Worm (Caenorhabditis elegans) whole organism, L3 larva: ENCODE measurements around the gene C47D12.4.

Source experiments
- R02D3.7 ChIP-seq: fragments of 150-350 bp; optimal IDR thresholded peaks from 2 replicates; lab custom pipeline; 2014; ENCODE audit warnings: missing biosample characterization, missing genetic modification characterization
- aly-2 ChIP-seq: fragments of 150-350 bp; optimal IDR thresholded peaks from 2 replicates; lab custom pipeline; 2014; ENCODE audit warnings: missing biosample characterization, missing genetic modification characterization
- ama-1 ChIP-seq: fragments of 150-350 bp; optimal IDR thresholded peaks from 2 replicates; lab custom pipeline; 2018
- ceh-16 ChIP-seq: sonication (generic microtip); optimal IDR thresholded peaks from 2 replicates; lab custom pipeline; 2017; ENCODE audit warnings: missing biosample characterization, missing genetic modification characterization
- ceh-28 ChIP-seq: fragments of 150-350 bp; optimal IDR thresholded peaks from 2 replicates; lab custom pipeline; 2014; ENCODE audit warnings: missing biosample characterization, missing genetic modification reagents, missing genetic modification characterization
- ceh-9 ChIP-seq: sonication (generic microtip); optimal IDR thresholded peaks from 2 replicates; lab custom pipeline; 2018; ENCODE audit warnings: missing biosample characterization, missing genetic modification characterization
- daf-12 ChIP-seq: fragments of 150-350 bp; optimal IDR thresholded peaks from 2 replicates; lab custom pipeline; 2014; ENCODE audit warnings: missing biosample characterization, missing genetic modification reagents, missing genetic modification characterization
- egl-5 ChIP-seq: fragments of 150-350 bp; optimal IDR thresholded peaks from 2 replicates; lab custom pipeline; 2017; ENCODE audit warnings: missing biosample characterization, missing genetic modification reagents, missing genetic modification characterization, inconsistent platforms
- elt-1 ChIP-seq: fragments of 150-350 bp; optimal IDR thresholded peaks from 2 replicates; lab custom pipeline; 2014; ENCODE audit warnings: missing biosample characterization, missing genetic modification characterization
- elt-2 ChIP-seq: sonication (generic microtip); optimal IDR thresholded peaks from 2 replicates; lab custom pipeline; 2016; ENCODE audit warnings: missing genetic modification reagents, mild to moderate bottlenecking, missing genetic modification characterization, missing compliant biosample characterization
- elt-3 ChIP-seq, 3 experiments: fragments of 150-350 bp in 1 of 3; sonication (generic microtip) in 2 of 3; optimal IDR thresholded peaks; 2 replicates in 2 of 3; 4 replicates in 1 of 3; lab custom pipeline; 2014 to 2017; ENCODE audit warnings: missing biosample characterization in 3 of 3, missing genetic modification characterization in 3 of 3
- eor-1 ChIP-seq, 2 experiments: fragments of 150-350 bp; optimal IDR thresholded peaks; 2 replicates each; lab custom pipeline; 2014 to 2018; ENCODE audit warnings: missing biosample characterization in 2 of 2, missing genetic modification characterization in 2 of 2
- fkh-10 ChIP-seq: sonication (generic microtip); optimal IDR thresholded peaks from 2 replicates; lab custom pipeline; 2017; ENCODE audit warnings: missing biosample characterization, missing genetic modification reagents, missing genetic modification characterization
- fos-1 ChIP-seq: fragments of 150-350 bp; optimal IDR thresholded peaks from 2 replicates; lab custom pipeline; 2014; ENCODE audit warnings: missing biosample characterization, missing genetic modification characterization
- hmg-11 ChIP-seq: sonication (generic microtip); optimal IDR thresholded peaks from 2 replicates; lab custom pipeline; 2016; ENCODE audit warnings: missing genetic modification characterization, missing compliant biosample characterization
- lin-15B ChIP-seq: fragments of 150-350 bp; optimal IDR thresholded peaks from 2 replicates; lab custom pipeline; 2014; ENCODE audit warnings: missing biosample characterization, missing genetic modification characterization
- lin-39 ChIP-seq: fragments of 150-350 bp; optimal IDR thresholded peaks from 2 replicates; lab custom pipeline; 2018; ENCODE audit warnings: missing biosample characterization, missing genetic modification reagents, missing genetic modification characterization
- lsy-12 ChIP-seq: sonication (generic microtip); optimal IDR thresholded peaks from 2 replicates; lab custom pipeline; 2016; ENCODE audit warnings: mild to moderate bottlenecking, missing genetic modification characterization, missing compliant biosample characterization
- mml-1 ChIP-seq: fragments of 150-350 bp; sonication (generic microtip); optimal IDR thresholded peaks from 3 replicates; lab custom pipeline; 2014; ENCODE audit warnings: missing biosample characterization, missing genetic modification characterization
- nfya-1 ChIP-seq: sonication (generic microtip); optimal IDR thresholded peaks from 2 replicates; lab custom pipeline; 2017; ENCODE audit warnings: missing genetic modification characterization, mild to moderate bottlenecking, missing compliant biosample characterization, antibody characterized with exemption, moderate library complexity; ENCODE audit not compliant: insufficient read depth
- nhr-11 ChIP-seq: fragments of 150-350 bp; optimal IDR thresholded peaks from 2 replicates; lab custom pipeline; 2014; ENCODE audit warnings: missing biosample characterization, missing genetic modification characterization
- nhr-23 ChIP-seq: fragments of 150-350 bp; optimal IDR thresholded peaks from 2 replicates; lab custom pipeline; 2014; ENCODE audit warnings: missing biosample characterization, missing genetic modification reagents, missing genetic modification characterization
- nhr-237 ChIP-seq: fragments of 150-350 bp; optimal IDR thresholded peaks from 2 replicates; lab custom pipeline; 2014; ENCODE audit warnings: missing biosample characterization, missing genetic modification characterization
- nhr-25 ChIP-seq: sonication (generic microtip); optimal IDR thresholded peaks from 2 replicates; lab custom pipeline; 2017; ENCODE audit warnings: missing biosample characterization, missing genetic modification characterization
- nhr-28 ChIP-seq: fragments of 150-350 bp; optimal IDR thresholded peaks from 2 replicates; lab custom pipeline; 2014; ENCODE audit warnings: missing biosample characterization, missing genetic modification characterization
- nhr-43 ChIP-seq: sonication (generic microtip); optimal IDR thresholded peaks from 2 replicates; lab custom pipeline; 2016; ENCODE audit warnings: mild to moderate bottlenecking, missing genetic modification characterization, missing compliant biosample characterization; ENCODE audit not compliant: poor library complexity, severe bottlenecking
- nhr-67 ChIP-seq: fragments of 150-350 bp; optimal IDR thresholded peaks from 2 replicates; lab custom pipeline; 2014; ENCODE audit warnings: missing biosample characterization, missing genetic modification characterization
- nhr-76 ChIP-seq: fragments of 150-350 bp; sonication (generic microtip); optimal IDR thresholded peaks from 5 replicates; lab custom pipeline; 2014; ENCODE audit warnings: missing biosample characterization, missing genetic modification characterization
- nhr-77 ChIP-seq: fragments of 150-350 bp; optimal IDR thresholded peaks from 2 replicates; lab custom pipeline; 2014; ENCODE audit warnings: missing biosample characterization, missing genetic modification characterization
- pha-4 ChIP-seq: fragments of 150-350 bp; optimal IDR thresholded peaks from 2 replicates; lab custom pipeline; 2014; ENCODE audit warnings: missing biosample characterization, missing genetic modification reagents, missing genetic modification characterization
- pqm-1 ChIP-seq: fragments of 150-350 bp; optimal IDR thresholded peaks from 2 replicates; lab custom pipeline; 2017; ENCODE audit warnings: missing biosample characterization, missing genetic modification characterization, inconsistent platforms
- sea-2 ChIP-seq: fragments of 150-350 bp; sonication (generic microtip); optimal IDR thresholded peaks from 4 replicates; lab custom pipeline; 2014; ENCODE audit warnings: missing biosample characterization, missing genetic modification reagents, missing genetic modification characterization
- snpc-4 ChIP-seq: fragments of 150-350 bp; optimal IDR thresholded peaks from 2 replicates; lab custom pipeline; 2014; ENCODE audit warnings: missing biosample characterization, missing genetic modification characterization
- tbx-2 ChIP-seq: sonication (generic microtip); optimal IDR thresholded peaks from 2 replicates; lab custom pipeline; 2016; ENCODE audit warnings: mild to moderate bottlenecking, missing genetic modification characterization, missing compliant biosample characterization
- unc-39 ChIP-seq: sonication (generic microtip); optimal IDR thresholded peaks from 4 replicates; lab custom pipeline; 2017; ENCODE audit warnings: missing biosample characterization, missing genetic modification characterization
- zag-1 ChIP-seq: fragments of 150-350 bp; optimal IDR thresholded peaks from 2 replicates; lab custom pipeline; 2014; ENCODE audit warnings: missing biosample characterization, missing genetic modification characterization
- ztf-11 ChIP-seq: fragments of 150-350 bp; optimal IDR thresholded peaks from 2 replicates; lab custom pipeline; 2014; ENCODE audit warnings: missing biosample characterization, missing genetic modification characterization

Gene C47D12.4

ce11 chrII:11681136-11681824 is at the start of gene C47D12.4, which contains the start of gene sfxn-1.4:
Gene C47D12.4 (plus strand): TSS chrII:11681774.
Gene sfxn-1.4 (minus strand): TSS chrII:11681236.
- no peak for TF ChIP-seq elt-3 (tag; optimal IDR thresholded peaks at IDR 0.05; lab: Kevin White, UChicago)
- no peak for TF ChIP-seq nfya-1 (tag; lab: Kevin White, UChicago)
- TF ChIP-seq tbx-2 (tag; lab: Kevin White, UChicago): no peak
- no peak for TF ChIP-seq elt-1 (tag; lab: Kevin White, UChicago)
- TF ChIP-seq, all 47 proteins: peak for 0

DNA sequence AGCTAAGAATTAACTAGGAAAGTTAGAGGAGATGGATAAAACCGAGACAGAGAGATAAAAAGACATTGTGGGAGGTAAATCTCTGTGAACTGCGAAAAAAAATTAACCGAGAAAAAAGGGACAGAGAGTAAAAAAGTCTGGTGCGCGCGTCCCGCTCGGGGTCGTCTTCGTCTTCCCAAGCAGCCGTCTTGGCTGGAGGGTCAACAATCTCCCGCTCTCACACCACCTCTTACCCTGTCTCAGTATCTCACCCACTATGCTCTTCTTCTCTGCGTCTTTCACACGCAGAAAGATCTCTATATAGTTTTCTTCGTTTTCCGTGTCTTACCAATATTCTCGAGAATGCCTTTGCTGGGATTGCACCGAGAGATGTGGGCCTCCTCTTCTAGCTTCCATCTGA is 48.9 kb upstream of the C47D12.4 start:
- TF ChIP-seq daf-12 (tag; lab: Kevin White, UChicago): no peak
- TF ChIP-seq nhr-25 (tag; lab: Kevin White, UChicago): peak; percentile 83
- TF ChIP-seq nfya-1 (tag; lab: Kevin White, UChicago): peak; percentile 63
- TF ChIP-seq pqm-1 (tag; lab: Kevin White, UChicago): no peak
- no peak for TF ChIP-seq mml-1 (tag; lab: Kevin White, UChicago)
- peak; percentile 76 for TF ChIP-seq pha-4
- TF ChIP-seq ama-1 (lab: Kevin White, UChicago): peak; percentile 61
- no peak for TF ChIP-seq lsy-12
- no peak for TF ChIP-seq fos-1
- TF ChIP-seq sea-2 (GFP tag; lab: Kevin White, UChicago): no peak
- TF ChIP-seq ceh-28 (tag; lab: Kevin White, UChicago): peak; percentile 17
- no peak for TF ChIP-seq nhr-76 (tag; lab: Kevin White, UChicago)
- TF ChIP-seq lin-39 (tag; lab: Kevin White, UChicago): peak; percentile 79
- TF ChIP-seq ceh-9 (tag; lab: Kevin White, UChicago): no peak
- no peak for TF ChIP-seq nhr-77 (tag; lab: Kevin White, UChicago)
- TF ChIP-seq unc-39: no peak
- TF ChIP-seq ztf-11 (tag; lab: Kevin White, UChicago): no peak
- TF ChIP-seq snpc-4 (tag; lab: Kevin White, UChicago): peak; percentile 34
- TF ChIP-seq nhr-43 (tag; lab: Kevin White, UChicago): no peak
- TF ChIP-seq fkh-10 (GFP tag; lab: Kevin White, UChicago): no peak
- no peak for TF ChIP-seq nhr-67 (tag; lab: Kevin White, UChicago)
- TF ChIP-seq nhr-11 (tag; lab: Kevin White, UChicago): no peak
- TF ChIP-seq zag-1 (tag; lab: Kevin White, UChicago): no peak
- TF ChIP-seq egl-5 (tag; lab: Kevin White, UChicago): no peak
- no peak for TF ChIP-seq eor-1 (tag; optimal IDR thresholded peaks at IDR 0.05; lab: Kevin White, UChicago)
- peak; percentile 5 for TF ChIP-seq elt-2 (tag; lab: Kevin White, UChicago)
- peak; percentile 64 for TF ChIP-seq hmg-11 (tag; lab: Kevin White, UChicago)
- no peak for TF ChIP-seq lin-15B (tag; lab: Kevin White, UChicago)
- no peak for TF ChIP-seq nhr-28 (tag; lab: Kevin White, UChicago)
- TF ChIP-seq tbx-2 (tag; lab: Kevin White, UChicago): no peak
- no peak for TF ChIP-seq R02D3.7 (tag; lab: Kevin White, UChicago)
- no peak for TF ChIP-seq elt-1 (tag; lab: Kevin White, UChicago)
- TF ChIP-seq nhr-23 (tag; lab: Kevin White, UChicago): peak; percentile 45
- TF ChIP-seq ceh-16 (tag; lab: Kevin White, UChicago): no peak
- TF ChIP-seq nhr-237 (tag; lab: Kevin White, UChicago): no peak
- TF ChIP-seq, all 47 proteins: peak for 10

DNA sequence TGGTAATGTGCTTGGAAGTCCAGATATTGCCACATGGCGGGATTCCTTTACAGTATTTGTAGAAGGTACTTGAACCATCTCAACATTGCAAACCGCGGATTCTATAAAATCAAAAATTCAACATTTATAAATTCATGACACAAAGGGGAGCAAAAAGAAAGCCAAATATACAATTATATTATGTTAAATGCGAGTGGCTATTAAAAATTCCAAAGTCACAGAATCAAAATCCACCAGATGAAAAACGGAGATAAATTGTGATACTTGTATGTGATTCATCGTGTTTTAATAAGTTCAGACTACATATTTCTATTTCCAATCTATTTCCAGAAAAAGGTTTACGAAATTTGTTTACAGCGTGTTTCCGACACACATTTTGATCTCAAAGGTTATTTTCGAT is 48.1 kb upstream of the C47D12.4 start, which contains the start of gene din-1:
din-1 (minus strand) TSS at position 101 of the 400 bp plus-strand sequence.
- TF ChIP-seq pha-4 (peak; percentile 1), aly-2 (tag; lab: Kevin White, UChicago) (no peak), ama-1 (lab: Kevin White, UChicago) (no peak)
